Worm (Caenorhabditis elegans): ENCODE data around the gene clec-137.

Gene clec-137

DNA sequence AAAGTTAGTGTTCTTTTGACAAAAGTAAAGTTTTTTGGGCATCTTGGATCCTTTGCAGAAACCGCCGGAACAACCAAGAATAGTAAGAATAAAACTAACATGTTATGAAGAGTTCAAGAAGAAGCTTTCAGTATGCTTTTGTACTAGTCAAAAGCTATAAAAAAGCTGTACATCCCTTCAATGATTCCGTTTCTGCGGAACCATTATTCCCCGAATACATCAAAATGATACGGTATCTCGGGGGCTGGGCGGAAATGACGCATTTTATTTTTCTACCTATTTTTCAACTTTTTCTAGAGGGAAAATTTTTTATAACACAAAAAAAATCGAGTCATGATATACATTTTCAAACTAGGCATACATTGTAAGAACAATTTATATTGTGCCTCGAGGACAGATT is 1.8 kb upstream of the clec-137 start, which contains the start of gene clec-138:
Gene clec-138 (minus strand): TSS at position 101 of the 400 bp plus-strand sequence.
- TF ChIP-seq ztf-26 (tag; optimal IDR thresholded peaks at IDR 0.05) (no peak), F10E7.11 (tag; optimal IDR thresholded peaks at IDR 0.05) (no peak), bed-2 (GFP tag; IDR thresholded peaks at IDR 0.05) (no peak), madf-10 (tag; optimal IDR thresholded peaks at IDR 0.05) (no peak), sptf-2 (GFP tag; optimal IDR thresholded peaks at IDR 0.05) (no peak), let-607 (tag; optimal IDR thresholded peaks at IDR 0.05) (no peak), Y53F4B.3 (GFP tag; IDR thresholded peaks at IDR 0.05) (no peak)

DNA sequence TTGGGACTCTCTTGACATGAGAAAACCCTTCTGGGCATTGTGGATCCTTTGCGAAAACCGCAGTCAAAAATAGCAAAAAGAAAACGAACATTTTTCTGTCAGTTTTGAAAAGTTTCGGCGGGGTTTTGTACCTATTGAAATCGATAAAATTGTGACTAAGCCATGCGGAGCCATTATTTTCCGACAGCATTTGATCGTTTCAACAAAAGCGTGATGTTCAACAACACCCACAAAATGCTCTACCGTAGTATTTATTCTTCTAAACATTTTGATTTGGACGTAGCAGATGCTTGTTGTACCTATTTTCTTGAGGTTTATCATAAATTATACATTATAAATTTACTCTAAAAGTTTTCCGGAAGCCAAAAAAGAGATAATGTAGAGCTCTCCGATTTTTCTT is 1.4 kb downstream of the clec-137 start, which contains the start of gene clec-136:
Gene clec-136 (minus strand): TSS at position 101 of the 400 bp plus-strand sequence.
- no peak for TF ChIP-seq aptf-2 (GFP tag; conservative IDR thresholded peaks at IDR 0.05)
- no peak for TF ChIP-seq rpc-1 (optimal IDR thresholded peaks at IDR 0.05)
- TF ChIP-seq rpc-1 (tag; optimal IDR thresholded peaks at IDR 0.05), result no peak
- TF ChIP-seq ceh-91 (GFP tag; IDR thresholded peaks at IDR 0.05), result no peak
- no peak for TF ChIP-seq snpc-3.4 (tag; optimal IDR thresholded peaks at IDR 0.05)

DNA sequence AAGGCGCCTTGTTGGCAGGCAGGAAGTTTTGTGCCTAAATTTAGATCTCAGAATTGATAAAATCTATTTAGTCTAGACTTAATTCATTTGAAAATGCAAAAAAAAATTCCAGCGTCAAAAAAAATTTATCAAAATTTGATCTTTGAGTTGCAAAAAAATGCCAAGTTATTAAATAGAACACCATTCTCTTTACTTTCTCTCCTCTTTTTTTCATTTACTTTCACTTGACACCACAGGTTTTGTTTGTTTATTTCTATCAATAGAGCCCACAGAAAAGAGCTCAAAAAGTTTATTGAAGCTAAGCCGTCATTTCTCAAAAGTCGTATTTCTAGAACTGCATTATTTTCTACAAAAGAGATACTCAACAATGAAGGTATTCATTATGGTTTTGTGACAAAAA is 5.2 kb downstream of the clec-137 start, which contains the start of gene pqn-35:
Gene pqn-35 (plus strand): TSS at position 301 of the 400 bp plus-strand sequence.
- no peak for TF ChIP-seq attf-6 (GFP tag; IDR thresholded peaks at IDR 0.05)
- no peak for TF ChIP-seq Y56A3A.18 (GFP tag; IDR thresholded peaks at IDR 0.05)

DNA sequence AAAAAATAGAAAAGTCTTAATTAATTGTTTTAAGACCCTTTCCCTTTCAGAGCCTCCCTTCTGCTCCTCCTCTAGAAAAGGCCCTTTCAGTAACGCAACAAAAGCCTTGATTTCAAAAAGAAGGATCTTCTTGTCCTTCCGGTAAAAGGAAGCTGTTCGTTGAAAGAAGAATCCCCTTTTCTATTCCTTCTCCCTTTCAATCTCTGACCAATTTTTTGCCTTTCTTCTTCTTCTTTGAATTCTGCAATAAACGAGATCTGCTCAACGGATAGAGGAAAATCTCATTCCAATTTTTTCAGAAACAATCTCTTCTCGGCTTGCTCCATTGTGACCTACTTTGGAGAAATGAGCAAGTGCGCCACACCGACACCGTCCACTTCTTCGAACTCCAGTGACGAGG is 9.8 kb downstream of the clec-137 start, which contains the start of gene F35D11.3:
Gene F35D11.3 (plus strand): TSS at position 300 of the 400 bp plus-strand sequence.
- TF ChIP-seq F10E7.11 (tag; optimal IDR thresholded peaks at IDR 0.05), result no peak
- TF ChIP-seq bed-1 (GFP tag; IDR thresholded peaks at IDR 0.05), result no peak
- no peak for TF ChIP-seq attf-5 (GFP tag; optimal IDR thresholded peaks at IDR 0.05)
- no peak for TF ChIP-seq ceh-27 (GFP tag; optimal IDR thresholded peaks at IDR 0.05)
- TF ChIP-seq Y67H2A.10 (GFP tag; conservative IDR thresholded peaks at IDR 0.05), result no peak
- TF ChIP-seq him-1 (tag; optimal IDR thresholded peaks at IDR 0.05), result no peak
- TF ChIP-seq F52B5.7 (tag; optimal IDR thresholded peaks at IDR 0.05), result no peak
- no peak for TF ChIP-seq K12H6.12 (tag; optimal IDR thresholded peaks at IDR 0.05)
- no peak for TF ChIP-seq madf-3 (GFP tag; IDR thresholded peaks at IDR 0.05)
- no peak for TF ChIP-seq F49E8.2 (tag; optimal IDR thresholded peaks at IDR 0.05; ENCODE audit: insufficient read depth)
- no peak for TF ChIP-seq mes-4 (tag; optimal IDR thresholded peaks at IDR 0.05)
- no peak for TF ChIP-seq pbrm-1 (GFP tag; IDR thresholded peaks at IDR 0.05)
- no peak for TF ChIP-seq F57A8.1 (GFP tag; optimal IDR thresholded peaks at IDR 0.05)
- TF ChIP-seq nhr-27 (tag; optimal IDR thresholded peaks at IDR 0.05), result no peak
- no peak for TF ChIP-seq ztf-25 (GFP tag; IDR thresholded peaks at IDR 0.05)
- TF ChIP-seq lag-1 (GFP tag; IDR thresholded peaks at IDR 0.05), result no peak

DNA sequence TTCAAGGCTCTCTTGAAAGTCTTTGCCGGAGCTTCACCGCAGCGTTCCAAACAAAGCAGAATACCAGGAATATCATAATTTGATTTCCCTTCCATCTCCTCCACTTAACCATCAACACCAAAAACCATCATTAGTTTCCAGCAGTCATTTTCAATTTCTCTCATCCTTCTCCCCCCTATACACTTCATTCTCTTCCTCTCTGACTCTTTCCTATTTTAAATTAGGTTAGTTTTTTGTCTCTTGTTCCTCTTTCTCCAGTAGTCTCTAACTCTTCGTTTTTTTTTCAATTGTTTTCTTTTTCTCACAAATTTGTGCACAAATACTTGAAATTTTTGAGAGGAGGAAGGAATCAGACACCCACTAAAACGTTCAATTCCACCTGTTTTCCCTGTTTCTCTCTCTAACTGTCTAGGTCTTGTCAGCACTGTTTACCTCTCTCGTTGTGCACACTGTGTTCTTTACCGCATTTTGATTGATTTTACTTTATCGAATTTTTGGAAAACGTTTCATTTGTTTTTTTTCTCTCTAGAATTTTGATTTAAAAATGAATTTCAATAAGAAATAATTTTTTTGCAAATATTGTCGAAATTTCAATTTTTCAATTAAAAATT is 11.1 kb downstream of the clec-137 start:
- TF ChIP-seq attf-3 (GFP tag; conservative IDR thresholded peaks at IDR 0.05) (no peak), nhr-80 (tag; optimal IDR thresholded peaks at IDR 0.05) (peak; percentile 50), ceh-58 (GFP tag; IDR thresholded peaks at IDR 0.05) (no peak), ztf-22 (GFP tag; optimal IDR thresholded peaks at IDR 0.05) (no peak), egrh-3 (GFP tag; IDR thresholded peaks at IDR 0.05) (no peak), attf-6 (GFP tag; IDR thresholded peaks at IDR 0.05) (no peak), Y53F4B.3 (GFP tag; IDR thresholded peaks at IDR 0.05) (no peak), lsl-1 (GFP tag; optimal IDR thresholded peaks at IDR 0.05) (no peak), snpc-1.1 (tag; optimal IDR thresholded peaks at IDR 0.05; ENCODE audit: insufficient read depth) (no peak), ceh-79 (tag; optimal IDR thresholded peaks at IDR 0.05) (no peak), ceh-27 (GFP tag; optimal IDR thresholded peaks at IDR 0.05) (peak; percentile 31), ztf-25 (GFP tag; IDR thresholded peaks at IDR 0.05) (no peak), sptf-2 (GFP tag; optimal IDR thresholded peaks at IDR 0.05) (no peak), aptf-3 (GFP tag; IDR thresholded peaks at IDR 0.05) (no peak), ceh-40 (GFP tag; IDR thresholded peaks at IDR 0.05) (no peak), athp-1 (tag; optimal IDR thresholded peaks at IDR 0.05) (no peak)
